Worm (Caenorhabditis elegans) whole organism, mixed stage, embryonic: ENCODE results near the gene hira-1.

Source experiments
- M03D4.4 ChIP-seq: sonication (generic microtip); optimal IDR thresholded peaks from 2 replicates; lab custom pipeline; 2017; ENCODE audit warnings: mild to moderate bottlenecking, missing genetic modification characterization, missing compliant biosample characterization
- bed-3 ChIP-seq: fragments of 200-800 bp; sonication (Bioruptor generic); optimal IDR thresholded peaks from 3 replicates; lab custom pipeline; 2018; ENCODE audit warnings: mild to moderate bottlenecking, missing genetic modification characterization, moderate library complexity, missing compliant biosample characterization
- blmp-1 ChIP-seq: fragments of 150-350 bp; optimal IDR thresholded peaks from 2 replicates; lab custom pipeline; 2014; ENCODE audit warnings: missing biosample characterization, missing genetic modification characterization
- ceh-39 ChIP-seq: fragments of 150-350 bp; optimal IDR thresholded peaks from 2 replicates; lab custom pipeline; 2014; ENCODE audit warnings: missing biosample characterization, missing genetic modification characterization
- ceh-43 ChIP-seq: fragments of 200-800 bp; sonication (Bioruptor generic); optimal IDR thresholded peaks from 2 replicates; lab custom pipeline; 2018; ENCODE audit warnings: mild to moderate bottlenecking, missing genetic modification characterization, moderate library complexity, missing compliant biosample characterization
- ces-1 ChIP-seq: fragments of 150-350 bp; optimal IDR thresholded peaks from 2 replicates; lab custom pipeline; 2014; ENCODE audit warnings: missing biosample characterization, missing genetic modification reagents, missing genetic modification characterization
- cnd-1 ChIP-seq: fragments of 200-800 bp; sonication (Bioruptor generic); optimal IDR thresholded peaks from 2 replicates; lab custom pipeline; 2018; ENCODE audit warnings: mild to moderate bottlenecking, missing genetic modification characterization, missing compliant biosample characterization
- drap-1 ChIP-seq: fragments of 200-800 bp; sonication (Bioruptor generic); optimal IDR thresholded peaks from 3 replicates; lab custom pipeline; 2018; ENCODE audit warnings: mild to moderate bottlenecking, missing genetic modification characterization, missing compliant biosample characterization
- elt-3 ChIP-seq: fragments of 150-350 bp; optimal IDR thresholded peaks from 2 replicates; lab custom pipeline; 2014; ENCODE audit warnings: missing biosample characterization, missing genetic modification characterization
- flh-1 ChIP-seq: fragments of 200-800 bp; sonication (Bioruptor generic); optimal IDR thresholded peaks from 2 replicates; lab custom pipeline; 2018; ENCODE audit warnings: mild to moderate bottlenecking, missing genetic modification characterization, moderate library complexity, missing compliant biosample characterization
- hlh-1 ChIP-seq: fragments of 150-350 bp; optimal IDR thresholded peaks from 2 replicates; lab custom pipeline; 2014; ENCODE audit warnings: missing biosample characterization, missing genetic modification reagents, missing genetic modification characterization
- lin-13 ChIP-seq: fragments of 150-350 bp; optimal IDR thresholded peaks from 2 replicates; lab custom pipeline; 2014; ENCODE audit warnings: missing biosample characterization, missing genetic modification characterization
- lin-32 ChIP-seq: fragments of 200-800 bp; sonication (Bioruptor generic); optimal IDR thresholded peaks from 2 replicates; lab custom pipeline; 2018; ENCODE audit warnings: mild to moderate bottlenecking, missing genetic modification characterization, missing compliant biosample characterization
- mab-5 ChIP-seq: fragments of 150-350 bp; optimal IDR thresholded peaks from 2 replicates; lab custom pipeline; 2014; ENCODE audit warnings: missing biosample characterization, missing genetic modification characterization
- mep-1 ChIP-seq: fragments of 150-350 bp; optimal IDR thresholded peaks from 2 replicates; lab custom pipeline; 2017; ENCODE audit warnings: missing biosample characterization, missing genetic modification reagents, missing genetic modification characterization, inconsistent platforms
- mls-2 ChIP-seq: sonication (generic microtip); optimal IDR thresholded peaks from 2 replicates; lab custom pipeline; 2016; ENCODE audit warnings: mild to moderate bottlenecking, missing genetic modification characterization, moderate library complexity, missing compliant biosample characterization
- nhr-2 ChIP-seq: fragments of 150-350 bp; optimal IDR thresholded peaks from 2 replicates; lab custom pipeline; 2014; ENCODE audit warnings: missing biosample characterization, missing genetic modification characterization
- nhr-237 ChIP-seq: fragments of 150-350 bp; optimal IDR thresholded peaks from 2 replicates; lab custom pipeline; 2014; ENCODE audit warnings: missing biosample characterization, missing genetic modification characterization
- nhr-28 ChIP-seq: fragments of 150-350 bp; optimal IDR thresholded peaks from 2 replicates; lab custom pipeline; 2014; ENCODE audit warnings: missing biosample characterization, missing genetic modification characterization
- nhr-76 ChIP-seq: sonication (generic microtip); optimal IDR thresholded peaks from 2 replicates; lab custom pipeline; 2017; ENCODE audit warnings: missing biosample characterization, missing genetic modification characterization
- pha-4 ChIP-seq: fragments of 150-350 bp; optimal IDR thresholded peaks from 2 replicates; lab custom pipeline; 2018; ENCODE audit warnings: missing biosample characterization, missing genetic modification reagents, missing genetic modification characterization
- snpc-4 ChIP-seq: fragments of 150-350 bp; optimal IDR thresholded peaks from 2 replicates; lab custom pipeline; 2014; ENCODE audit warnings: missing biosample characterization, missing genetic modification characterization
- sptf-1 ChIP-seq: sonication (generic microtip); optimal IDR thresholded peaks from 2 replicates; lab custom pipeline; 2017; ENCODE audit warnings: mild to moderate bottlenecking, missing genetic modification characterization, moderate library complexity, missing compliant biosample characterization
- tbx-8 ChIP-seq: fragments of 200-800 bp; sonication (Bioruptor generic); optimal IDR thresholded peaks from 2 replicates; lab custom pipeline; 2018; ENCODE audit warnings: mild to moderate bottlenecking, missing genetic modification characterization, moderate library complexity, missing compliant biosample characterization
- unc-120 ChIP-seq: sonication (generic microtip); optimal IDR thresholded peaks from 2 replicates; lab custom pipeline; 2017; ENCODE audit warnings: missing genetic modification characterization, missing compliant biosample characterization; ENCODE audit not compliant: poor library complexity, severe bottlenecking
- unc-39 ChIP-seq: fragments of 150-350 bp; optimal IDR thresholded peaks from 2 replicates; lab custom pipeline; 2014; ENCODE audit warnings: missing biosample characterization, missing genetic modification characterization
- unc-62 ChIP-seq: fragments of 150-350 bp; optimal IDR thresholded peaks from 2 replicates; lab custom pipeline; 2014; ENCODE audit warnings: missing biosample characterization, missing genetic modification reagents, missing genetic modification characterization
- zip-8 ChIP-seq: fragments of 150-350 bp; optimal IDR thresholded peaks from 2 replicates; lab custom pipeline; 2014; ENCODE audit warnings: missing biosample characterization, missing genetic modification characterization
- ztf-11 ChIP-seq: fragments of 150-350 bp; optimal IDR thresholded peaks from 2 replicates; lab custom pipeline; 2014; ENCODE audit warnings: missing biosample characterization, missing genetic modification characterization

Gene hira-1

DNA sequence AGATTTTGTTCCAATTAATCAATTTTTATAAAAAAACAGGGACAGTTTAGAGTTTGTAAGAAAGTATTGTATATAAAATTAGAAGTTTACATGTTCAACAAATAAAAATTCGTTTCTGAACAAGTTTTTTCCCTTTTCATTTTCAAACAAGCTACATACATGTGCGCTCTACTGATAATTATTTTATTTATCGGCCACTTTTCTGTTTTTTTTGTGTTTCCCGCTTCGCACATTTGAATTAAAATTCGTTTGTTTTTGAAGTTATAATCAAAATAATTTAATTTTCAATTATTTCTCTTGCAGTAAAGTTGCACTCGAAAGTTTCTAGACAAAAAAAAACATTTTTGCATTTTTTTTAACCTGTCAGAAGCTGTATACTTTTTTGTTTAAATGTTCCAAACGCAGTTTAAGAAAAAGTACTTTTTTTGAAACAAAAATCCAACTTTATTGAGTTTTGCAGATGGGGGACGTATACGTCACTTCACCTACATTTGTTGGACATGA, at the start of gene hira-1:
Gene hira-1 (plus strand): TSS at position 454 of the 504 bp plus-strand sequence.
- TF ChIP-seq nhr-237 (tag; lab: Kevin White, UChicago): no peak
- TF ChIP-seq hlh-1: no peak
- TF ChIP-seq ces-1: peak; percentile 68
- TF ChIP-seq snpc-4 (tag; lab: Kevin White, UChicago): no peak
- TF ChIP-seq mab-5 (tag; lab: Kevin White, UChicago): no peak
- no peak for TF ChIP-seq tbx-8 (GFP tag; lab: Kevin White, UChicago)

DNA sequence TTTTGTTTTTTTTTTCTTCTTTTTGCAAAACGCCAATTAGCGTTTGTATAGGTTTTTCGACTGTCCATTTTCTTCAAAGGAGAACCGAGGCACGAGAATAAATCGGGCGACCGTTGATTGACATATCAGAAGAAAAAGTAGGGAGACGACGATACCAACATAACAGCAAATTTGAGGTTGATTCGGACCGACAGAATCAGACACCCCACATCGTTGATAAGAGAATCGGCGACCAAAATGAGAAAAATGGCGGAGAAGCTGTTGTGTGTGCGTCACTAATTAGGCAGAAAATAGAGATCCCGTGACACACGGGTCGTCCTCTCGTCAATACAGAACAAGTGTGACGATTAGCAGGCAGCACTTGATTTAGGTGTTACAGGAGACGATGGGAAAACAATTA, 49.0 kb upstream of the hira-1 start:
- TF ChIP-seq ceh-39 (tag; lab: Kevin White, UChicago) (no peak), sptf-1 (no peak), nhr-28 (tag; lab: Kevin White, UChicago) (no peak), bed-3 (GFP tag; lab: Kevin White, UChicago) (no peak), mab-5 (tag; lab: Kevin White, UChicago) (no peak), mep-1 (tag; lab: Kevin White, UChicago) (no peak), ceh-43 (GFP tag; lab: Kevin White, UChicago) (no peak), drap-1 (no peak), mls-2 (tag; lab: Kevin White, UChicago) (no peak), nhr-76 (tag; lab: Kevin White, UChicago) (no peak), blmp-1 (tag; lab: Kevin White, UChicago) (no peak), unc-39 (tag; lab: Kevin White, UChicago) (no peak), nhr-2 (tag; lab: Kevin White, UChicago) (no peak)

DNA sequence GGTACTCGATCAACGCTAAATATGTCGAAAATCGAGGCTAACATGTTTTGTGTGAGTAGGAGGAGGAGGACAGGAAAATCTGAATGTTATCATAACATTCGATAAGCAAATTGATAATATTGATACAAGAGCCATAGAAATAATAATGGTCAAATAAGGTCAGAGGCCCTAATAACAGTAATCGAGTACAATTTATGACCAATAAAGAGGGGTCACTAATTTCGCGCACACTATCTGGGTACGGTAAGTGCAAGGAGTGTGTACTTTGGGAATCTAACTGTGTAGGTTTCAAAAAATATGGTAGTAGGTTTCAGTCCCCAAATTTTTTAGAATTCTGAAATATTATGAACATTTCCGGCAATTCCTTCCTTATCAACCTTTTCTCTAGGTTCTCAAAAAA, 47.4 kb upstream of the hira-1 start:
- TF ChIP-seq nhr-2 (tag; lab: Kevin White, UChicago) (peak; percentile 52), ceh-43 (GFP tag; lab: Kevin White, UChicago) (no peak), ces-1 (peak; percentile 49)

DNA sequence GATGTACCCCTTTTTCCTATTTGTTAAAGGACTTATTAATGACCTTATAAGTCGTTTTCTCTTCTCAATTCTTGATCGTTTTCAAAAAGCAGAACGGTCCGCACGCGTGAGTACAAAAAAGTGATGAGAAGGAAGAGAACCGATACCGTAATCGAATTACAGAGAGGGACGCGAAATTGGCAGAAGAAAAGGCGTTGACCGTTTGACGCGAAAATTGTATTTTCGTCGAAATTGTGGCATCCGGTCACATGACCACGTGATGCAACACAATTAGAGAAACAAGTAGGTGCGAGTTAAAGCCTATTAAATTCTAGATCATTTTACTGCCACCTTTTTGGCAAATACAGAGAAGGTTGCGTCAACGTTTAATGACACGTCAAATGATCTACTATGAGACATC, 46.8 kb upstream of the hira-1 start:
- no peak for TF ChIP-seq flh-1 (GFP tag; lab: Kevin White, UChicago)
- no peak for TF ChIP-seq lin-13 (tag; lab: Kevin White, UChicago)
- no peak for TF ChIP-seq unc-62 (GFP tag; lab: Kevin White, UChicago)

DNA sequence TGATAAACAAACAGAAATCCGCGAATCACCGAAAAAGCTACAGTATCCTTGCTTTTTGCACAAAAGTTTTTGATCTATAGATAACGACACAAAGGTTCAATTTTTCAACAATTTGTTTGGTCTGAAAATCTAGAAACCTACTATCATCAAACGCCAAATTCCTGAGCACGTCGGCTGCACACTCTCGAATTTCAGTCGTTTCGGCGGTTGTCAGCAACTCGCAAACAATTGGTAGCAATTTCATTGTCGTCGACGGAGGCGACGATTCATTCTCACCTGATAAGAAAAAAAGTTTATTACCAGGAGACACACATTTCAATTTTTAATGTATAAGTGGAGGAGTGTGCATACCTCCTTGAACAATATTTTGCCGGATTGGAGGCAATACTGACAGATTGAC, 45.0 kb upstream of the hira-1 start:
- TF ChIP-seq mab-5 (tag; lab: Kevin White, UChicago) (no peak), zip-8 (tag; lab: Kevin White, UChicago) (no peak), cnd-1 (tag; lab: Kevin White, UChicago) (no peak), unc-120 (tag; lab: Kevin White, UChicago) (no peak), M03D4.4 (tag; lab: Kevin White, UChicago) (no peak), ceh-43 (GFP tag; lab: Kevin White, UChicago) (no peak), ztf-11 (tag; lab: Kevin White, UChicago) (no peak), mls-2 (tag; lab: Kevin White, UChicago) (no peak), lin-32 (no peak), blmp-1 (tag; lab: Kevin White, UChicago) (no peak), flh-1 (GFP tag; lab: Kevin White, UChicago) (no peak), pha-4 (no peak), tbx-8 (GFP tag; lab: Kevin White, UChicago) (no peak), nhr-2 (tag; lab: Kevin White, UChicago) (no peak), sptf-1 (no peak)

DNA sequence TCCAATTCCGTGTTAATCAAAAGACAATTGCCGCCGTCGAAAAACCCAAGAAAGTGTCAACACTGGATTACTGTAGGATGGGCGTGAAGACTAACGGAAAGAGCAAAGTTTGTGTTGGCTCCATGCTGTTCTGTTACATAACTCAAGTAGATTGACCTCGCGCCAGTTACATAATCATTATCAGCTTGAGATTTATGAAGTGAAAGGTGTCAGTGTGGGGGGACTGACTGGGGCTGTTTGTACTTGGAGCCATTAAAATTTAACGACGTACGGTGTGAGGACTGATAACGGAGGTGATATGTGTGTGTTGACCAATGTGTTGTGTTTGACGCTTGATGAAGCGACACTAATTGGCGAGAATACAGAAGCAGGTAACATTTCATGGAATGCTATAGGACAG, 44.2 kb upstream of the hira-1 start:
- TF ChIP-seq unc-120 (tag; lab: Kevin White, UChicago): no peak
- no peak for TF ChIP-seq elt-3 (tag; lab: Kevin White, UChicago)
- TF ChIP-seq nhr-237 (tag; lab: Kevin White, UChicago): no peak
- TF ChIP-seq blmp-1 (tag; lab: Kevin White, UChicago): no peak
- TF ChIP-seq, all 35 proteins: peak for 0
